Fruit fly (Drosophila melanogaster) whole organism, wandering third instar larva: Measurements from ENCODE around the gene CG10874.
A peak's percentile ranks its signal among the peaks of the same experiment; 100 is the strongest.

Source experiments
- Abd-B ChIP-seq: fragments of >200 bp; optimal IDR thresholded peaks from 2 replicates; lab custom pipeline; 2017; ENCODE audit warnings: missing biosample characterization, missing genetic modification characterization
- CG32264 ChIP-seq: fragments of 200-800 bp; sonication (Bioruptor generic); optimal IDR thresholded peaks from 2 replicates; lab custom pipeline; 2016; ENCODE audit warnings: missing biosample characterization, missing genetic modification characterization
- CG9705 ChIP-seq: fragments of 200-800 bp; sonication (Bioruptor generic); optimal IDR thresholded peaks from 2 replicates; lab custom pipeline; 2018; ENCODE audit warnings: missing biosample characterization, mild to moderate bottlenecking, missing genetic modification characterization
- CrebA ChIP-seq: fragments of 200-800 bp; sonication (Bioruptor generic); optimal IDR thresholded peaks from 2 replicates; lab custom pipeline; 2016; ENCODE audit warnings: missing biosample characterization, mild to moderate bottlenecking, missing genetic modification characterization, borderline replicate concordance
- Dfd ChIP-seq: fragments of >200 bp; optimal IDR thresholded peaks from 2 replicates; lab custom pipeline; 2017; ENCODE audit warnings: missing biosample characterization, missing genetic modification characterization
- Dif ChIP-seq: fragments of 200-275, 200-300 bp; sonication (Bioruptor generic); optimal IDR thresholded peaks from 2 replicates; lab custom pipeline; 2018; ENCODE audit warnings: missing biosample characterization, missing genetic modification characterization; ENCODE audit not compliant: partially characterized antibody
- GATAd ChIP-seq: sonication (Bioruptor generic); optimal IDR thresholded peaks from 2 replicates; lab custom pipeline; 2016; ENCODE audit warnings: missing biosample characterization, missing genetic modification characterization
- HLH106 ChIP-seq: fragments of 200-800 bp; optimal IDR thresholded peaks from 3 replicates; lab custom pipeline; 2019; ENCODE audit warnings: missing biosample characterization, mild to moderate bottlenecking, missing genetic modification characterization, moderate library complexity
- Hnf4 ChIP-seq: fragments of 200-800 bp; sonication (Bioruptor generic); optimal IDR thresholded peaks from 2 replicates; lab custom pipeline; 2016; ENCODE audit warnings: missing biosample characterization, mild to moderate bottlenecking, missing genetic modification characterization
- Hr78 ChIP-seq: fragments of >200 bp; optimal IDR thresholded peaks from 2 replicates; lab custom pipeline; 2017; ENCODE audit warnings: missing biosample characterization, missing genetic modification characterization
- Hr83 ChIP-seq: fragments of 200-300 bp; sonication (Bioruptor generic); optimal IDR thresholded peaks from 2 replicates; lab custom pipeline; 2016; ENCODE audit warnings: missing biosample characterization, mild to moderate bottlenecking, missing genetic modification characterization, moderate library complexity; ENCODE audit not compliant: poor library complexity, severe bottlenecking
- Jra ChIP-seq: sonication (Bioruptor generic); optimal IDR thresholded peaks from 2 replicates; lab custom pipeline; 2016; ENCODE audit warnings: missing biosample characterization, missing genetic modification characterization
- Mio ChIP-seq: sonication (Bioruptor generic); optimal IDR thresholded peaks from 2 replicates; lab custom pipeline; 2016; ENCODE audit warnings: missing biosample characterization, missing genetic modification characterization
- Myc ChIP-seq: fragments of >200 bp; optimal IDR thresholded peaks from 2 replicates; lab custom pipeline; 2017
- N ChIP-seq: fragments of >200 bp; optimal IDR thresholded peaks from 2 replicates; lab custom pipeline; 2018; ENCODE audit warnings: missing biosample characterization, missing external identifiers, missing genetic modification characterization
- OdsH ChIP-seq: fragments of 200-800 bp; sonication (Bioruptor generic); optimal IDR thresholded peaks from 2 replicates; lab custom pipeline; 2016; ENCODE audit warnings: missing biosample characterization, mild to moderate bottlenecking, missing genetic modification characterization
- Rel ChIP-seq, 2 experiments: fragments of 200-800 bp; sonication (Bioruptor generic) in 1 of 2; optimal IDR thresholded peaks; 2 replicates in 1 of 2; 3 replicates in 1 of 2; lab custom pipeline; 2016 to 2019; ENCODE audit warnings: mild to moderate bottlenecking in 2 of 2, missing biosample characterization in 2 of 2, missing genetic modification characterization in 2 of 2, moderate library complexity in 1 of 2
- Sp1 ChIP-seq: fragments of 200-800 bp; sonication (Bioruptor generic); optimal IDR thresholded peaks from 3 replicates; lab custom pipeline; 2019; ENCODE audit warnings: missing biosample characterization, mild to moderate bottlenecking, missing genetic modification characterization, moderate library complexity
- Vsx2 ChIP-seq: fragments of 200-300, 225-300 bp; sonication (Bioruptor generic); optimal IDR thresholded peaks from 2 replicates; lab custom pipeline; 2018; ENCODE audit warnings: missing biosample characterization, missing genetic modification characterization; ENCODE audit not compliant: partially characterized antibody
- br ChIP-seq: fragments of 200-800 bp; sonication (Bioruptor generic); optimal IDR thresholded peaks from 2 replicates; lab custom pipeline; 2016; ENCODE audit warnings: missing biosample characterization, missing genetic modification characterization
- brk ChIP-seq: fragments of 200-800 bp; sonication (Bioruptor generic); optimal IDR thresholded peaks from 2 replicates; lab custom pipeline; 2016; ENCODE audit warnings: missing biosample characterization, mild to moderate bottlenecking, missing genetic modification characterization
- dl ChIP-seq, 2 experiments: fragments of 175-275, 200-275 bp in 1 of 2; fragments of 200-275 bp in 1 of 2; sonication (Bioruptor generic); optimal IDR thresholded peaks; lab custom pipeline; 2018; ENCODE audit warnings: mild to moderate bottlenecking in 2 of 2, missing biosample characterization in 2 of 2, missing genetic modification characterization in 2 of 2, moderate library complexity in 2 of 2; ENCODE audit not compliant: partially characterized antibody in 2 of 2, insufficient read depth in 1 of 2
- dmrt93B ChIP-seq: fragments of 200-800 bp; sonication (Bioruptor generic); optimal IDR thresholded peaks from 2 replicates; lab custom pipeline; 2018; ENCODE audit warnings: missing biosample characterization, mild to moderate bottlenecking, missing genetic modification characterization
- dsf ChIP-seq: sonication (Bioruptor generic); optimal IDR thresholded peaks from 2 replicates; lab custom pipeline; 2016; ENCODE audit warnings: missing biosample characterization, missing genetic modification characterization, borderline replicate concordance
- ey ChIP-seq: fragments of 200-800 bp; sonication (Bioruptor generic); optimal IDR thresholded peaks from 2 replicates; lab custom pipeline; 2016; ENCODE audit warnings: missing biosample characterization, missing genetic modification characterization
- foxo ChIP-seq, 2 experiments: fragments of 200-800 bp; sonication (Bioruptor generic); optimal IDR thresholded peaks; 2 replicates in 1 of 2; 3 replicates in 1 of 2; lab custom pipeline; 2016 to 2017; ENCODE audit warnings: missing biosample characterization in 2 of 2, missing genetic modification characterization in 2 of 2
- fru ChIP-seq: fragments of 200-800 bp; sonication (Bioruptor generic); optimal IDR thresholded peaks from 3 replicates; lab custom pipeline; 2016; ENCODE audit warnings: missing biosample characterization, mild to moderate bottlenecking, missing genetic modification characterization
- h ChIP-seq: fragments of 200-800 bp; sonication (Bioruptor generic); optimal IDR thresholded peaks from 3 replicates; lab custom pipeline; 2016; ENCODE audit warnings: missing biosample characterization, mild to moderate bottlenecking, missing genetic modification characterization
- jim ChIP-seq: fragments of 175-275, 200-325 bp; sonication (Bioruptor generic); optimal IDR thresholded peaks from 2 replicates; lab custom pipeline; 2016; ENCODE audit warnings: missing biosample characterization, mild to moderate bottlenecking, missing genetic modification characterization
- lola ChIP-seq: fragments of >200 bp; optimal IDR thresholded peaks from 2 replicates; lab custom pipeline; 2017; ENCODE audit warnings: missing biosample characterization, missing genetic modification characterization
- pan ChIP-seq: fragments of >200 bp; optimal IDR thresholded peaks from 2 replicates; lab custom pipeline; 2017
- psq ChIP-seq: fragments of 200-800 bp; sonication (Bioruptor generic); optimal IDR thresholded peaks from 3 replicates; lab custom pipeline; 2017; ENCODE audit warnings: missing biosample characterization, mild to moderate bottlenecking, missing genetic modification characterization, moderate library complexity
- rgr ChIP-seq: fragments of 200-800 bp; sonication (Bioruptor generic); optimal IDR thresholded peaks from 3 replicates; lab custom pipeline; 2016; ENCODE audit warnings: missing biosample characterization, mild to moderate bottlenecking, missing genetic modification characterization
- sage ChIP-seq: fragments of 200-800 bp; sonication (Bioruptor generic); optimal IDR thresholded peaks from 2 replicates; lab custom pipeline; 2016; ENCODE audit warnings: missing biosample characterization, mild to moderate bottlenecking, missing genetic modification characterization
- sv ChIP-seq: fragments of 200-800 bp; sonication (Bioruptor generic); optimal IDR thresholded peaks from 3 replicates; lab custom pipeline; 2016; ENCODE audit warnings: missing biosample characterization, missing genetic modification characterization
- tai ChIP-seq: sonication (Bioruptor generic); optimal IDR thresholded peaks from 2 replicates; lab custom pipeline; 2016; ENCODE audit warnings: missing biosample characterization, missing genetic modification characterization
- usp ChIP-seq: fragments of >200 bp; optimal IDR thresholded peaks from 2 replicates; lab custom pipeline; 2017; ENCODE audit warnings: missing biosample characterization, missing genetic modification characterization
- woc ChIP-seq: sonication (Bioruptor generic); optimal IDR thresholded peaks from 2 replicates; lab custom pipeline; 2016; ENCODE audit warnings: missing biosample characterization, mild to moderate bottlenecking, missing genetic modification characterization

Gene CG10874

DNA sequence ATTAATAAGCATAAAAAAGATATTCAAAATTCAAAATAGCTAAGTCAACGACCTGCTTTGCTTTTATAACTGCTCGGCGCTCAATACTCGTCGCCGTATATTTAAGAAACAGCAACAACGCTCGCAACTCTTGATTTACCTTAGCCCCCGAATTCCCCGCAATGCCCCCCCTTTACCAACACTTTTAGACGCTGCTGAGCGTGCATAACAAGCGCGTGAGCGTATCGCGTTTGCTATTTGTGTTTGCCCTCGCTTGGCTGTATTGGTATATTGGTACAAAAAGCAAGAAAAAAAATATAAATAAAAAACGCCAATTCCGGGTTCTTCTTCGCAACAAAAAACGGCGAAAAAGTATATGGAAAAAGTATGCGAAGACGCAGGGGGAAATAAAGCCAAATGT is 26.3 kb downstream of the CG10874 start:
- TF ChIP-seq Vsx2 (GFP tag; lab: Kevin White, UChicago) (no peak), h (GFP tag; lab: Kevin White, UChicago) (peak; percentile 47), br (GFP tag; lab: Kevin White, UChicago) (peak; percentile 23), rgr (GFP tag; lab: Kevin White, UChicago) (peak; percentile 23), Sp1 (GFP tag; lab: Kevin White, UChicago) (peak; percentile 34), Jra (GFP tag; lab: Kevin White, UChicago) (no peak), Rel (GFP tag; optimal IDR thresholded peaks at IDR 0.05; lab: Kevin White, UChicago) (no peak), Rel (tag; optimal IDR thresholded peaks at IDR 0.05; lab: Kevin White, UChicago) (peak; percentile 59), OdsH (GFP tag; lab: Kevin White, UChicago) (no peak), CG32264 (no peak), Hnf4 (GFP tag; lab: Kevin White, UChicago) (peak; percentile 29), CrebA (GFP tag; lab: Kevin White, UChicago) (peak; percentile 20)
- TF ChIP-seq, all 38 proteins: peak for 7

DNA sequence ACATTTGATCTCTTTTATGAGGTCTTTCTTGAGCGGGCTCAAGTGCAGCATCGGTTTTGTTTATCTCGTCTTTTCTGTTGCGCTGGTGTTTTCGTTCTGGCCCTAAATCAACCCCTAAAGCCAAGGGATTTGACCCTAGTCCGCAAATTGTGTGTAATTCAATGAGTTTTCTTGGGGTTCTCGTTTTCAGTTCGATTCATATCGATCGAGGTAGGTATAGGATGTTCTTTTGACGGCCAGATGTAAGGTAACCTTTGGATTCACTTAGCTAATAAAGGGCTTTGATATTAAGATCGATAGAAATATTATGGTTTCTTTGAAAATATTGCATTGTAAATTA is 27.0 kb downstream of the CG10874 start:
- no peak for TF ChIP-seq h (GFP tag; lab: Kevin White, UChicago)
- TF ChIP-seq pan (lab: Kevin White, UChicago) = no peak
- no peak for TF ChIP-seq Abd-B
- TF ChIP-seq Jra (GFP tag; lab: Kevin White, UChicago) = no peak
- TF ChIP-seq OdsH (GFP tag; lab: Kevin White, UChicago) = no peak
- no peak for TF ChIP-seq rgr (GFP tag; lab: Kevin White, UChicago)
- no peak for TF ChIP-seq HLH106
- no peak for TF ChIP-seq CG9705
- no peak for TF ChIP-seq Hr83 (GFP tag; lab: Kevin White, UChicago)
- no peak for TF ChIP-seq GATAd (GFP tag; lab: Kevin White, UChicago)

DNA sequence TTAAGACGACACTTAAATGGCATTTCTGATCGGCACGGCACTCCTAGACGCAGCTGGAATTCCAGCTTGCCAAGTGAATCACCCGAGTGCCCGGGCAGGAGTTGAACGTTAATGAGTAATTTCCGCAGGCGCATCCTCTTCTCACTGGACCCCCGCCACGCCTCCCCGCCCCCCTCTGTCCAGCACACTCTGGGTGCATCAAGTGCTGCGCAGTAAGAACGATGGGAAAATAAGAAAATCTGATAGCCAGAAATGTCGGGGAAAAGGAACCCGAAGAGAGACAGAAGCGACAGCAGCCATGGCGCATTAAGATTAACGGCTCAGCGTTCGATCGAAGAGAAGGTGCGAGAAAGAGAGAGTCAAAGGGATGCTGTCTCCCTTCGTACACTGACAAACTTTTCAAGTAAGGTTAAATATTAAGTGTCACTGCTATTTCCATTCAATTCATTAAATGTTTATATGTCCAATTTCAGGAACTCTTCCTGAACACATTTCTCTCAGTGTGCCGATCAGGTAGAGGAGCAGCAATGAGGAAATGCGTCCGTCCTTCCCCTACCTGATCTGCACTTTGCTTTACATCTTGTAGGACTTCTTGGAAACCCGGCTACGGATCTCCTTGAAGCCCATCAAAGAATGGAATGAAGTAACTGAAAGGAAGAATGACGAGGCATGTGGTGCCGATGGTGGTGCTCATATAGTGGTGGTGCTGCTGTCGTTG is 27.5 kb downstream of the CG10874 start:
- peak; percentile 41 for TF ChIP-seq Hr83 (GFP tag; lab: Kevin White, UChicago)
- no peak for TF ChIP-seq Myc (lab: Kevin White, UChicago)
- peak; percentile 97 for TF ChIP-seq fru (GFP tag; lab: Kevin White, UChicago)
- TF ChIP-seq psq (GFP tag; lab: Kevin White, UChicago) = peak; percentile 98
- TF ChIP-seq dl (GFP tag; optimal IDR thresholded peaks at IDR 0.05; lab: Kevin White, UChicago; ENCODE audit: insufficient read depth in 1 of 2, partially characterized antibody in 2 of 2) = no peak
- no peak for TF ChIP-seq usp (GFP tag; lab: Kevin White, UChicago)
- no peak for TF ChIP-seq Vsx2 (GFP tag; lab: Kevin White, UChicago)
- TF ChIP-seq OdsH (GFP tag; lab: Kevin White, UChicago) = peak; percentile 90
- TF ChIP-seq ey (GFP tag; lab: Kevin White, UChicago) = peak; percentile 96
- no peak for TF ChIP-seq Dif
- no peak for TF ChIP-seq pan (lab: Kevin White, UChicago)
- TF ChIP-seq CG32264 = peak; percentile 88
- peak; percentile 94 for TF ChIP-seq HLH106
- no peak for TF ChIP-seq Hr78 (GFP tag; lab: Kevin White, UChicago)
- no peak for TF ChIP-seq lola (GFP tag; lab: Kevin White, UChicago)
- peak; percentile 95 for TF ChIP-seq rgr (GFP tag; lab: Kevin White, UChicago)
- peak; percentile 94 for TF ChIP-seq Hnf4 (GFP tag; lab: Kevin White, UChicago)
- TF ChIP-seq jim (GFP tag; lab: Kevin White, UChicago) = no peak
- peak; percentile 89 for TF ChIP-seq brk
- peak; percentile 88 for TF ChIP-seq tai
- peak; percentile 71 to 97 for TF ChIP-seq foxo (GFP tag; optimal IDR thresholded peaks at IDR 0.05; lab: Kevin White, UChicago)
- no peak for TF ChIP-seq Abd-B
- peak; percentile 38 for TF ChIP-seq Mio
- TF ChIP-seq N = no peak
- TF ChIP-seq GATAd (GFP tag; lab: Kevin White, UChicago) = no peak
- peak; percentile 97 for TF ChIP-seq woc (GFP tag; lab: Kevin White, UChicago)
- TF ChIP-seq CrebA (GFP tag; lab: Kevin White, UChicago) = peak; percentile 68
- peak; percentile 92 for TF ChIP-seq Rel (GFP tag; optimal IDR thresholded peaks at IDR 0.05; lab: Kevin White, UChicago)
- TF ChIP-seq Rel (tag; optimal IDR thresholded peaks at IDR 0.05; lab: Kevin White, UChicago) = peak; percentile 63
- TF ChIP-seq CG9705 = peak; percentile 87
- peak; percentile 92 for TF ChIP-seq br (GFP tag; lab: Kevin White, UChicago)
- peak; percentile 84 for TF ChIP-seq dmrt93B (GFP tag; lab: Kevin White, UChicago)
- TF ChIP-seq dsf (GFP tag; lab: Kevin White, UChicago) = peak; percentile 15
- peak; percentile 54 for TF ChIP-seq sv (GFP tag; lab: Kevin White, UChicago)
- TF ChIP-seq Dfd (GFP tag; lab: Kevin White, UChicago) = peak; percentile 57
- peak; percentile 85 for TF ChIP-seq sage (GFP tag; lab: Kevin White, UChicago)
- peak; percentile 74 for TF ChIP-seq Jra (GFP tag; lab: Kevin White, UChicago)
- peak; percentile 97 for TF ChIP-seq h (GFP tag; lab: Kevin White, UChicago)
- peak; percentile 90 for TF ChIP-seq Sp1 (GFP tag; lab: Kevin White, UChicago)
